Fruit fly (Drosophila melanogaster): ENCODE measurements around the gene CG33252.

Gene CG33252

dm6 chrX:16932820-16933386, 35.9 kb upstream of the CG33252 start (continued):
- no peak for TF ChIP-seq sc (optimal IDR thresholded peaks at IDR 0.05)
- TF ChIP-seq sc (GFP tag; optimal IDR thresholded peaks at IDR 0.05), result no peak
- no peak for TF ChIP-seq rib (GFP tag; IDR thresholded peaks at IDR 0.05)
- peak; percentile 30 for TF ChIP-seq dmrt99B (tag; optimal IDR thresholded peaks at IDR 0.05)
- TF ChIP-seq CG3281 (GFP tag; optimal IDR thresholded peaks at IDR 0.05), result no peak
- no peak for TF ChIP-seq bbx (GFP tag; IDR thresholded peaks at IDR 0.05; ENCODE audit: partially characterized antibody)
- no peak for TF ChIP-seq stwl (tag; optimal IDR thresholded peaks at IDR 0.05)
- TF ChIP-seq nerfin-1 (tag; optimal IDR thresholded peaks at IDR 0.05), result no peak
- no peak for TF ChIP-seq CG32772 (GFP tag; IDR thresholded peaks at IDR 0.05)
- TF ChIP-seq CG9609 (GFP tag; optimal IDR thresholded peaks at IDR 0.05), result no peak
- TF ChIP-seq Nf-YA (GFP tag; IDR thresholded peaks at IDR 0.05), result no peak
- TF ChIP-seq NK7.1 (GFP tag; optimal IDR thresholded peaks at IDR 0.05), result no peak
- no peak for TF ChIP-seq peb (GFP tag; IDR thresholded peaks at IDR 0.05)
- TF ChIP-seq CG15601 (tag; optimal IDR thresholded peaks at IDR 0.05), result no peak
- no peak for TF ChIP-seq CG14965 (GFP tag; optimal IDR thresholded peaks at IDR 0.05; ENCODE audit: borderline replicate concordance)
- peak; percentile 27 for TF ChIP-seq CG17359 (tag; optimal IDR thresholded peaks at IDR 0.05)
- no peak for TF ChIP-seq tna (GFP tag; IDR thresholded peaks at IDR 0.05; ENCODE audit: partially characterized antibody)
- peak; percentile 8 for TF ChIP-seq CG4424 (GFP tag; optimal IDR thresholded peaks at IDR 0.05)
- no peak for TF ChIP-seq Awh (GFP tag; IDR thresholded peaks at IDR 0.05)
- TF ChIP-seq CG1603 (tag; optimal IDR thresholded peaks at IDR 0.05), result peak; percentile 16
- no peak for TF ChIP-seq CG4617 (GFP tag; optimal IDR thresholded peaks at IDR 0.05; ENCODE audit: borderline replicate concordance)
- no peak for TF ChIP-seq toy (GFP tag; IDR thresholded peaks at IDR 0.05)
- TF ChIP-seq croc (GFP tag; conservative IDR thresholded peaks at IDR 0.05), result no peak
- no peak for TF ChIP-seq esg (GFP tag; conservative IDR thresholded peaks at IDR 0.05)
- TF ChIP-seq Pdp1 (GFP tag; optimal IDR thresholded peaks at IDR 0.05), result no peak
- no peak for TF ChIP-seq klu (GFP tag; IDR thresholded peaks at IDR 0.05)
- TF ChIP-seq wdn (GFP tag; IDR thresholded peaks at IDR 0.05), result no peak
- peak; percentile 2 for TF ChIP-seq CG2678 (tag; optimal IDR thresholded peaks at IDR 0.05)
- peak; percentile 8 for TF ChIP-seq CG11504 (tag; optimal IDR thresholded peaks at IDR 0.05)
- no peak for TF ChIP-seq Poxn (GFP tag; IDR thresholded peaks at IDR 0.05)
- no peak for TF ChIP-seq Bdp1 (GFP tag; optimal IDR thresholded peaks at IDR 0.05)
- TF ChIP-seq CG18262 (tag; optimal IDR thresholded peaks at IDR 0.05), result peak; percentile 2
- TF ChIP-seq ftz-f1 (GFP tag; optimal IDR thresholded peaks at IDR 0.05), result no peak
- peak; percentile 51 for TF ChIP-seq Blimp-1 (GFP tag; optimal IDR thresholded peaks at IDR 0.05)
- TF ChIP-seq E2f1 (GFP tag; IDR thresholded peaks at IDR 0.05), result no peak
- TF ChIP-seq Ets65A (GFP tag), result peak; percentile 36
- no peak for TF ChIP-seq CG1832 (GFP tag; optimal IDR thresholded peaks at IDR 0.05)
- TF ChIP-seq ken (GFP tag; IDR thresholded peaks at IDR 0.05), result no peak
- no peak for TF ChIP-seq B-H2 (GFP tag; optimal IDR thresholded peaks at IDR 0.05)
- TF ChIP-seq CG10366 (GFP tag; IDR thresholded peaks at IDR 0.05), result no peak
- TF ChIP-seq gem (tag; optimal IDR thresholded peaks at IDR 0.05), result peak; percentile 32
- TF ChIP-seq ci (GFP tag; IDR thresholded peaks at IDR 0.05), result peak; percentile 37; the same call in 1 of the 3 replicates
- no peak for TF ChIP-seq ewg (GFP tag; optimal IDR thresholded peaks at IDR 0.05)
- TF ChIP-seq cwo (GFP tag; optimal IDR thresholded peaks at IDR 0.05), result no peak
- no peak for TF ChIP-seq CG7372 (GFP tag; IDR thresholded peaks at IDR 0.05)
- TF ChIP-seq CG15696 (tag; optimal IDR thresholded peaks at IDR 0.05), result no peak
- TF ChIP-seq pros (GFP tag; optimal IDR thresholded peaks at IDR 0.05), result peak; percentile 63
- no peak for TF ChIP-seq CoRest (tag; optimal IDR thresholded peaks at IDR 0.05)
- TF ChIP-seq chm (GFP tag; IDR thresholded peaks at IDR 0.05), result no peak
- no peak for TF ChIP-seq NC2β (GFP tag; optimal IDR thresholded peaks at IDR 0.05)
- no peak for TF ChIP-seq CG10543 (GFP tag; optimal IDR thresholded peaks at IDR 0.05)

Data from whole organism, embryonic.